Worm (Caenorhabditis elegans) whole organism, mixed stage, embryonic: ENCODE results near the gene C36C5.4.

ENCODE experiments used
- M03D4.4 ChIP-seq: sonication (generic microtip); optimal IDR thresholded peaks from 2 replicates; lab custom pipeline; 2017; ENCODE audit warnings: mild to moderate bottlenecking, missing genetic modification characterization, missing compliant biosample characterization
- bed-3 ChIP-seq: fragments of 200-800 bp; sonication (Bioruptor generic); optimal IDR thresholded peaks from 3 replicates; lab custom pipeline; 2018; ENCODE audit warnings: mild to moderate bottlenecking, missing genetic modification characterization, moderate library complexity, missing compliant biosample characterization
- blmp-1 ChIP-seq: fragments of 150-350 bp; optimal IDR thresholded peaks from 2 replicates; lab custom pipeline; 2014; ENCODE audit warnings: missing biosample characterization, missing genetic modification characterization
- ceh-43 ChIP-seq: fragments of 200-800 bp; sonication (Bioruptor generic); optimal IDR thresholded peaks from 2 replicates; lab custom pipeline; 2018; ENCODE audit warnings: mild to moderate bottlenecking, missing genetic modification characterization, moderate library complexity, missing compliant biosample characterization
- ceh-83 ChIP-seq: fragments of 200-800 bp; sonication (Bioruptor generic); optimal IDR thresholded peaks from 2 replicates; lab custom pipeline; 2018; ENCODE audit warnings: mild to moderate bottlenecking, missing genetic modification characterization, missing compliant biosample characterization
- ces-1 ChIP-seq: fragments of 150-350 bp; optimal IDR thresholded peaks from 2 replicates; lab custom pipeline; 2014; ENCODE audit warnings: missing biosample characterization, missing genetic modification reagents, missing genetic modification characterization
- cnd-1 ChIP-seq: fragments of 200-800 bp; sonication (Bioruptor generic); optimal IDR thresholded peaks from 2 replicates; lab custom pipeline; 2018; ENCODE audit warnings: mild to moderate bottlenecking, missing genetic modification characterization, missing compliant biosample characterization
- elt-1 ChIP-seq: sonication (generic microtip); optimal IDR thresholded peaks from 2 replicates; lab custom pipeline; 2017; ENCODE audit warnings: missing genetic modification characterization, mild to moderate bottlenecking, missing compliant biosample characterization, antibody characterized with exemption, moderate library complexity, borderline replicate concordance; ENCODE audit not compliant: insufficient read depth
- elt-3 ChIP-seq: fragments of 150-350 bp; optimal IDR thresholded peaks from 2 replicates; lab custom pipeline; 2014; ENCODE audit warnings: missing biosample characterization, missing genetic modification characterization
- flh-1 ChIP-seq: fragments of 200-800 bp; sonication (Bioruptor generic); optimal IDR thresholded peaks from 2 replicates; lab custom pipeline; 2018; ENCODE audit warnings: mild to moderate bottlenecking, missing genetic modification characterization, moderate library complexity, missing compliant biosample characterization
- ham-2 ChIP-seq: fragments of 200-800 bp; sonication (Bioruptor generic); optimal IDR thresholded peaks from 2 replicates; lab custom pipeline; 2018; ENCODE audit warnings: mild to moderate bottlenecking, missing genetic modification characterization, missing compliant biosample characterization
- hlh-1 ChIP-seq: fragments of 150-350 bp; optimal IDR thresholded peaks from 2 replicates; lab custom pipeline; 2014; ENCODE audit warnings: missing biosample characterization, missing genetic modification reagents, missing genetic modification characterization
- lin-13 ChIP-seq: fragments of 150-350 bp; optimal IDR thresholded peaks from 2 replicates; lab custom pipeline; 2014; ENCODE audit warnings: missing biosample characterization, missing genetic modification characterization
- lin-32 ChIP-seq: fragments of 200-800 bp; sonication (Bioruptor generic); optimal IDR thresholded peaks from 2 replicates; lab custom pipeline; 2018; ENCODE audit warnings: mild to moderate bottlenecking, missing genetic modification characterization, missing compliant biosample characterization
- lsy-2 ChIP-seq: fragments of 150-350 bp; optimal IDR thresholded peaks from 2 replicates; lab custom pipeline; 2014; ENCODE audit warnings: missing biosample characterization, missing genetic modification characterization
- mab-5 ChIP-seq: fragments of 150-350 bp; optimal IDR thresholded peaks from 2 replicates; lab custom pipeline; 2014; ENCODE audit warnings: missing biosample characterization, missing genetic modification characterization
- mls-2 ChIP-seq: sonication (generic microtip); optimal IDR thresholded peaks from 2 replicates; lab custom pipeline; 2016; ENCODE audit warnings: mild to moderate bottlenecking, missing genetic modification characterization, moderate library complexity, missing compliant biosample characterization
- nhr-2 ChIP-seq: fragments of 150-350 bp; optimal IDR thresholded peaks from 2 replicates; lab custom pipeline; 2014; ENCODE audit warnings: missing biosample characterization, missing genetic modification characterization
- nhr-237 ChIP-seq: fragments of 150-350 bp; optimal IDR thresholded peaks from 2 replicates; lab custom pipeline; 2014; ENCODE audit warnings: missing biosample characterization, missing genetic modification characterization
- nhr-28 ChIP-seq: fragments of 150-350 bp; optimal IDR thresholded peaks from 2 replicates; lab custom pipeline; 2014; ENCODE audit warnings: missing biosample characterization, missing genetic modification characterization
- nhr-76 ChIP-seq: sonication (generic microtip); optimal IDR thresholded peaks from 2 replicates; lab custom pipeline; 2017; ENCODE audit warnings: missing biosample characterization, missing genetic modification characterization
- pha-4 ChIP-seq: fragments of 150-350 bp; optimal IDR thresholded peaks from 2 replicates; lab custom pipeline; 2018; ENCODE audit warnings: missing biosample characterization, missing genetic modification reagents, missing genetic modification characterization
- snpc-4 ChIP-seq: fragments of 150-350 bp; optimal IDR thresholded peaks from 2 replicates; lab custom pipeline; 2014; ENCODE audit warnings: missing biosample characterization, missing genetic modification characterization
- tbx-8 ChIP-seq: fragments of 200-800 bp; sonication (Bioruptor generic); optimal IDR thresholded peaks from 2 replicates; lab custom pipeline; 2018; ENCODE audit warnings: mild to moderate bottlenecking, missing genetic modification characterization, moderate library complexity, missing compliant biosample characterization
- unc-120 ChIP-seq: sonication (generic microtip); optimal IDR thresholded peaks from 2 replicates; lab custom pipeline; 2017; ENCODE audit warnings: missing genetic modification characterization, missing compliant biosample characterization; ENCODE audit not compliant: poor library complexity, severe bottlenecking
- unc-62 ChIP-seq: fragments of 150-350 bp; optimal IDR thresholded peaks from 2 replicates; lab custom pipeline; 2014; ENCODE audit warnings: missing biosample characterization, missing genetic modification reagents, missing genetic modification characterization
- ztf-11 ChIP-seq: fragments of 150-350 bp; optimal IDR thresholded peaks from 2 replicates; lab custom pipeline; 2014; ENCODE audit warnings: missing biosample characterization, missing genetic modification characterization

C36C5.4 gene

ce11 chrV:3127670-3128069 lies 38.7 kb upstream of the C36C5.4 start, which contains the start of gene Y73C8C.10:
Gene Y73C8C.10, minus strand, starts transcription at chrV:3127770.
- no peak for TF ChIP-seq ceh-83 (GFP tag; lab: Kevin White, UChicago)
- TF ChIP-seq hlh-1 (tag; lab: Kevin White, UChicago): no peak
- TF ChIP-seq lin-32 (GFP tag; lab: Kevin White, UChicago): no peak
- TF ChIP-seq nhr-76 (tag; lab: Kevin White, UChicago): no peak
- no peak for TF ChIP-seq lin-13 (tag; lab: Kevin White, UChicago)
- no peak for TF ChIP-seq elt-1
- TF ChIP-seq bed-3 (GFP tag; lab: Kevin White, UChicago): no peak
- TF ChIP-seq unc-120 (tag; lab: Kevin White, UChicago): no peak
- no peak for TF ChIP-seq flh-1 (GFP tag; lab: Kevin White, UChicago)

- TF ChIP-seq nhr-28 (tag; lab: Kevin White, UChicago): no peak
- no peak for TF ChIP-seq lin-32 (GFP tag; lab: Kevin White, UChicago)
- TF ChIP-seq, all 35 proteins: peak for 0
Observed at ce11 chrV:3128803-3129202, 37.6 kb upstream of the C36C5.4 start, which contains the start of gene tat-6. Gene tat-6, plus strand, starts transcription at chrV:3129103.

DNA sequence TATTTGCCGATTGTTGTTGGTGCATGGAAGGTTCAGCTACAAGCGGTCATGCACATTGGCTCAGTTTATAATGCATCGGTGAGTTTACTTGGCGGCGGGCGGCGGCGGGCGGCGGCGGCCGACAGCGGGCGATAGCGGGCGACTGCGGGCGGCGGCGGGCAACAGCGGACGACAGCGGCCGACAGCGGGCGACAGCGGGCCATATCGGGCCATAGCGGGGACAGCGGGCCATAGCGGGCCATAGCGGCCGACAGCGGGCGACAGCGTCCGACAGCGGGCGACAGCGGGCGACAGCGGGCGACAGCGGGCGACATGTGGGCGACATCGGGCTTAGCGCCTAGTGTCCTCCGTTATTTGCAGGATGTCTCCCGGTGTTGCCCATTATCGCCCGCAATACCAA lies 34.2 kb upstream of the C36C5.4 start:
- TF ChIP-seq nhr-76 (tag; lab: Kevin White, UChicago) (no peak), mls-2 (tag; lab: Kevin White, UChicago) (peak; percentile 34), lin-32 (GFP tag; lab: Kevin White, UChicago) (no peak), hlh-1 (tag; lab: Kevin White, UChicago) (no peak), ceh-43 (no peak)

DNA sequence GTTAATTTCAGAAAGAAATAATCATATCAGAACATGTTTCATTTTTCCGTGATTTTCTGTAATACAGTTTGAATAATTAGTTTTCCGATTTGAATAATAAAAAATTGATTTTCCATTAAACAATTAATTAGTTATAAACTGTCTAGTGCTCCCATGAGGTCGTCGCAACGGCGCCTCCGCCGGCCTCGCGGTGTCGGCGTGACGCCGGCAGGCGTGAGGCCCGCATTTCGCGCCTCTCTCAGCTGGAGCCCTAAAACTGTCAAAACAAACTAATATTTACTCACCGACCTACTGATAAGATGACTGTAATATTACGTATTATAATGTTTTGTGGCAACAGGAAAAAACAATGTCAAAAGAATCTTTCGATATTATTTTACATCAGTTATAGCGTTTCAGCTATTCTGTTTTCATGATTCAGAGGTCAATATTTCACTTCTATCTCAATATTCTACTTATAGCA lies 33.0 kb upstream of the C36C5.4 start, which contains the start of gene F02C9.2:
F02C9.2 (plus strand) TSS at position 413 of the 463 bp plus-strand sequence.
- no peak for TF ChIP-seq lin-32 (GFP tag; lab: Kevin White, UChicago)
- TF ChIP-seq ham-2 (GFP tag; lab: Kevin White, UChicago): no peak
- TF ChIP-seq M03D4.4 (tag; lab: Kevin White, UChicago): no peak
- TF ChIP-seq ztf-11 (tag; lab: Kevin White, UChicago): no peak
- no peak for TF ChIP-seq pha-4 (tag; lab: Kevin White, UChicago)
- no peak for TF ChIP-seq cnd-1 (tag; lab: Kevin White, UChicago)
- no peak for TF ChIP-seq lsy-2
- no peak for TF ChIP-seq nhr-28 (tag; lab: Kevin White, UChicago)

- TF ChIP-seq elt-3 (tag; lab: Kevin White, UChicago): no peak
- TF ChIP-seq nhr-28 (tag; lab: Kevin White, UChicago): no peak
- no peak for TF ChIP-seq tbx-8 (GFP tag; lab: Kevin White, UChicago)
- no peak for TF ChIP-seq nhr-2
- no peak for TF ChIP-seq snpc-4 (tag; lab: Kevin White, UChicago)
- TF ChIP-seq lin-32 (GFP tag; lab: Kevin White, UChicago): no peak
- no peak for TF ChIP-seq ham-2 (GFP tag; lab: Kevin White, UChicago)
- no peak for TF ChIP-seq blmp-1 (tag; lab: Kevin White, UChicago)
- TF ChIP-seq unc-62 (GFP tag; lab: Kevin White, UChicago): no peak
- no peak for TF ChIP-seq ces-1 (GFP tag; lab: Kevin White, UChicago)
- no peak for TF ChIP-seq cnd-1 (tag; lab: Kevin White, UChicago)
- TF ChIP-seq mab-5 (tag; lab: Kevin White, UChicago): no peak
Observed at ce11 chrV:3138488-3138887, 27.9 kb upstream of the C36C5.4 start, which contains the start of the genes irld-3 and F02C9.1. Gene irld-3, minus strand, starts transcription at chrV:3138588. Gene F02C9.1, plus strand, starts transcription at chrV:3138703.

DNA sequence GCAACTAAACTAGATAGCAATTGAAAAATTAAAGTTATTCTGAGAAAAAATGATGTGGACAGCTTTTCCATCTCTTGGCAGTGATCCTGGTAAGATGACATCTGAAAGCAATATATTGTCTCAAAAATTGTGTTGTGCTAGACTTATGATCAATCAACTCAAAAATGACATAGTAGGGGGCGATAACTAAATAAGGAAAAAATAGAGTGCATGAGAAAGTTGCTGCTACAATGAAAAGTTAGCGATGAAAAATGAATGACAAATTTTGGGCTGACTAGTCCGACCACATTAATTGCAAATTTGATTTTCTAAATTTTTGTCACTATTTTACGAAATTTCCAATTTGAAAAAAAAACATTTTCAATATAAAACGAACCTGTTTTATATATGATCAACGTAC lies 25.2 kb upstream of the C36C5.4 start, which contains the start of gene srab-9:
srab-9 (minus strand) TSS at position 101 of the 400 bp plus-strand sequence.
- TF ChIP-seq lsy-2: no peak

- TF ChIP-seq nhr-237 (tag; lab: Kevin White, UChicago) (no peak), elt-3 (tag; lab: Kevin White, UChicago) (no peak)
Observed at ce11 chrV:3144494-3144893, 21.9 kb upstream of the C36C5.4 start, which contains the start of gene srab-10. Gene srab-10, minus strand, starts transcription at chrV:3144594.
